Fruit fly (Drosophila melanogaster): Measurements from ENCODE around the gene kek5.

DNA sequence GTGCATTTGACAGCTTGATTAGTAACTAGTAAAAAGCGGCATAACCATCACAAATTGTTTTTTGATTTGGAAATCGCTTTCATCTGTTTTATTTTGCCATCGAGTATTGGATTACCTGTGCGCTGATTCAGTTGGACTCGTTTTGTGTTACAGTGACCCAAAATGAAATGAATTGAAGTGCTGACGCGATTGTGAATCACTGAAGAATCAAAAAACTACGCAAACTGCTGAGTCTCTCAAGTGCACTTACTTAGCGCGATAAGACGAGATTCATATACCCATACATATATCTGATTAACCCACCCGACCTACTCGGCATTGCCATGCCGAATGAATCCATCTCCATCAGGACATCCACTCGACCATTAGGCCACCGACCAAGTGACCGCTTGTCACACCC is 37.7 kb downstream of the kek5 start:
- TF ChIP-seq en (GFP tag; optimal IDR thresholded peaks at IDR 0.05) (no peak), E2f2 (GFP tag; IDR thresholded peaks at IDR 0.05) (no peak), ase (GFP tag; IDR thresholded peaks at IDR 0.05) (no peak), Mrtf (GFP tag; IDR thresholded peaks at IDR 0.05) (no peak), CG4424 (GFP tag; optimal IDR thresholded peaks at IDR 0.05) (no peak), Tbp (GFP tag; optimal IDR thresholded peaks at IDR 0.05) (no peak), MESR4 (GFP tag; optimal IDR thresholded peaks at IDR 0.05) (no peak), caup (GFP tag; optimal IDR thresholded peaks at IDR 0.05; ENCODE audit: severe bottlenecking) (no peak), Vsx1 (GFP tag; optimal IDR thresholded peaks at IDR 0.05) (no peak), Gsc (GFP tag; IDR thresholded peaks at IDR 0.05) (no peak), fd3F (GFP tag; optimal IDR thresholded peaks at IDR 0.05) (no peak)

Data from whole organism, embryonic.